Fruit fly (Drosophila melanogaster) whole organism, embryonic: Measurements from ENCODE around the gene CG46434.

Experiments used
- B-H1 ChIP-seq: fragments of 200-800 bp; sonication (Bioruptor generic); IDR thresholded peaks from 3 replicates; pipeline ENCODE4 v1.3.6; 2022; ENCODE audit warnings: missing biosample characterization, missing genetic modification characterization
- Bdp1 ChIP-seq: fragments of 200-800 bp; sonication (Bioruptor generic); optimal IDR thresholded peaks from 3 replicates; lab custom pipeline; 2016; ENCODE audit warnings: missing biosample characterization, missing genetic modification characterization
- CG10147 ChIP-seq: fragments of 200-800 bp; sonication (Bioruptor generic); optimal IDR thresholded peaks from 2 replicates; lab custom pipeline; 2019; ENCODE audit warnings: missing biosample characterization, mild to moderate bottlenecking, missing genetic modification characterization, moderate library complexity
- CG11085 ChIP-seq: fragments of 200-800 bp; sonication (Bioruptor generic); IDR thresholded peaks from 2 replicates; pipeline ENCODE4 v1.3.6; 2022; ENCODE audit warnings: missing biosample characterization, missing genetic modification characterization
- CG11398 ChIP-seq: fragments of 200-800 bp; sonication (Bioruptor generic); optimal IDR thresholded peaks from 2 replicates; lab custom pipeline; 2016; ENCODE audit warnings: missing biosample characterization, missing genetic modification characterization
- CG12391 ChIP-seq: fragments of 200-800 bp; sonication (Bioruptor generic); optimal IDR thresholded peaks from 3 replicates; lab custom pipeline; 2018; ENCODE audit warnings: missing biosample characterization, mild to moderate bottlenecking, missing genetic modification characterization, moderate library complexity
- CG16779 ChIP-seq: fragments of 200-800 bp; sonication (Bioruptor generic); IDR thresholded peaks from 2 replicates; pipeline ENCODE4 v1.3.6; 2022; ENCODE audit warnings: missing biosample characterization, missing genetic modification characterization
- CG17186 ChIP-seq: fragments of 200-800 bp; sonication (Bioruptor generic); optimal IDR thresholded peaks from 3 replicates; lab custom pipeline; 2017; ENCODE audit warnings: missing biosample characterization, missing genetic modification reagents, missing genetic modification characterization
- CG17568 ChIP-seq: fragments of 200-800 bp; sonication (Bioruptor generic); optimal IDR thresholded peaks from 2 replicates; lab custom pipeline; 2018; ENCODE audit warnings: missing biosample characterization, mild to moderate bottlenecking, missing genetic modification characterization, moderate library complexity
- CG2875 ChIP-seq: fragments of 200-800 bp; sonication (Bioruptor generic); optimal IDR thresholded peaks from 2 replicates; lab custom pipeline; 2017; ENCODE audit warnings: missing biosample characterization, mild to moderate bottlenecking, missing genetic modification characterization, missing genetic modification reagents
- CG3163 ChIP-seq: fragments of 200-800 bp; sonication (Bioruptor generic); optimal IDR thresholded peaks from 3 replicates; lab custom pipeline; 2016; ENCODE audit warnings: missing biosample characterization, missing genetic modification characterization
- CG32767 ChIP-seq: fragments of 200-800 bp; sonication (Bioruptor generic); IDR thresholded peaks from 2 replicates; pipeline ENCODE4 v1.3.6; 2022; ENCODE audit warnings: missing biosample characterization, missing genetic modification characterization
- CG3995 ChIP-seq: fragments of 200-800 bp; sonication (Bioruptor generic); optimal IDR thresholded peaks from 3 replicates; lab custom pipeline; 2016; ENCODE audit warnings: missing biosample characterization, missing genetic modification characterization
- CG4360 ChIP-seq: fragments of 200-800 bp; sonication (Bioruptor generic); IDR thresholded peaks from 2 replicates; pipeline ENCODE4 v1.3.6; 2022; ENCODE audit warnings: missing biosample characterization, missing genetic modification characterization
- CG5953 ChIP-seq: fragments of 200-800 bp; sonication (Bioruptor generic); IDR thresholded peaks from 2 replicates; pipeline ENCODE4 v1.3.6; 2022; ENCODE audit warnings: missing biosample characterization, missing genetic modification characterization
- CG6175 ChIP-seq: fragments of 200-800 bp; sonication (Bioruptor generic); IDR thresholded peaks from 3 replicates; pipeline ENCODE4 v1.3.6; 2022; ENCODE audit warnings: missing biosample characterization, missing genetic modification characterization
- CG7372 ChIP-seq: fragments of 200-800 bp; sonication (Bioruptor generic); IDR thresholded peaks from 2 replicates; pipeline ENCODE4 v1.3.6; 2022; ENCODE audit warnings: missing biosample characterization, missing genetic modification characterization
- CG7839 ChIP-seq: fragments of 200-800 bp; sonication (Bioruptor generic); optimal IDR thresholded peaks from 3 replicates; lab custom pipeline; 2018; ENCODE audit warnings: missing biosample characterization, mild to moderate bottlenecking, missing genetic modification characterization, moderate library complexity
- CG7928 ChIP-seq: fragments of 200-800 bp; sonication (Bioruptor generic); optimal IDR thresholded peaks from 2 replicates; lab custom pipeline; 2017; ENCODE audit warnings: missing biosample characterization, mild to moderate bottlenecking, missing genetic modification characterization
- CG8089 ChIP-seq: fragments of 200-800 bp; sonication (Bioruptor generic); optimal IDR thresholded peaks from 3 replicates; lab custom pipeline; 2016; ENCODE audit warnings: missing biosample characterization, missing genetic modification characterization
- Camta ChIP-seq: fragments of 200-800 bp; sonication (Bioruptor generic); optimal IDR thresholded peaks from 2 replicates; lab custom pipeline; 2016; ENCODE audit warnings: missing biosample characterization, missing genetic modification characterization
- CoRest ChIP-seq: fragments of 200-800 bp; sonication (Bioruptor generic); optimal IDR thresholded peaks from 3 replicates; lab custom pipeline; 2018; ENCODE audit warnings: missing biosample characterization, mild to moderate bottlenecking, missing genetic modification characterization, moderate library complexity
- Drgx ChIP-seq: fragments of 200-800 bp; sonication (Bioruptor generic); IDR thresholded peaks from 2 replicates; pipeline ENCODE4 v1.3.6; 2022; ENCODE audit warnings: missing biosample characterization, missing genetic modification characterization
- ERR ChIP-seq: fragments of 200-800 bp; sonication (Bioruptor generic); optimal IDR thresholded peaks from 2 replicates; lab custom pipeline; 2016; ENCODE audit warnings: missing biosample characterization, missing genetic modification characterization
- MESR4 ChIP-seq: fragments of 200-800 bp; sonication (Bioruptor generic); optimal IDR thresholded peaks from 2 replicates; lab custom pipeline; 2018; ENCODE audit warnings: missing biosample characterization, mild to moderate bottlenecking, missing genetic modification characterization, moderate library complexity
- Med ChIP-seq: fragments of 200-800 bp; sonication (Bioruptor generic); peaks from one replicate; lab custom pipeline; 2016; ENCODE audit warnings: missing biosample characterization, missing genetic modification characterization, mild to moderate bottlenecking, inconsistent platforms, moderate library complexity
- Neu2 ChIP-seq: fragments of 200-800 bp; sonication (Bioruptor generic); optimal IDR thresholded peaks from 3 replicates; lab custom pipeline; 2016; ENCODE audit warnings: missing biosample characterization, missing genetic modification characterization, borderline replicate concordance
- Ptx1 ChIP-seq: fragments of 200-800 bp; sonication (Bioruptor generic); IDR thresholded peaks from 2 replicates; pipeline ENCODE4 v1.3.6; 2022; ENCODE audit warnings: missing biosample characterization, missing genetic modification characterization
- Sox100B ChIP-seq: fragments of 200-800 bp; sonication (Bioruptor generic); optimal IDR thresholded peaks from 3 replicates; lab custom pipeline; 2018; ENCODE audit warnings: missing biosample characterization, mild to moderate bottlenecking, missing genetic modification characterization
- Sox102F ChIP-seq: fragments of 200-800 bp; sonication (Bioruptor generic); optimal IDR thresholded peaks from 2 replicates; lab custom pipeline; 2018; ENCODE audit warnings: missing biosample characterization, mild to moderate bottlenecking, missing genetic modification characterization, moderate library complexity
- Tbp ChIP-seq: fragments of >200 bp; optimal IDR thresholded peaks from 2 replicates; lab custom pipeline; 2018; ENCODE audit warnings: missing biosample characterization, missing genetic modification characterization
- bcd ChIP-seq: fragments of 200-800 bp; sonication (Bioruptor generic); optimal IDR thresholded peaks from 2 replicates; lab custom pipeline; 2017; ENCODE audit warnings: missing biosample characterization, mild to moderate bottlenecking, missing genetic modification characterization
- crc ChIP-seq: fragments of 200-800 bp; sonication (Bioruptor generic); optimal IDR thresholded peaks from 2 replicates; lab custom pipeline; 2016; ENCODE audit warnings: missing biosample characterization, missing genetic modification characterization
- dan ChIP-seq: fragments of 200-800 bp; sonication (Bioruptor generic); IDR thresholded peaks from 2 replicates; pipeline ENCODE4 v1.3.6; 2022; ENCODE audit warnings: missing biosample characterization, missing genetic modification characterization
- dpn ChIP-seq, 2 experiments: fragments of 200-800 bp; sonication (Bioruptor generic); optimal IDR thresholded peaks; 3 replicates each; lab custom pipeline; 2016; ENCODE audit warnings: missing biosample characterization in 2 of 2, missing genetic modification characterization in 2 of 2
- eve ChIP-seq, 2 experiments: fragments of >200 bp; optimal IDR thresholded peaks; 2 replicates each; lab custom pipeline; 2017; ENCODE audit warnings: missing biosample characterization in 2 of 2, missing genetic modification characterization in 2 of 2
- gem ChIP-seq: fragments of 200-800 bp; sonication (Bioruptor generic); optimal IDR thresholded peaks from 2 replicates; lab custom pipeline; 2019; ENCODE audit warnings: missing biosample characterization, mild to moderate bottlenecking, missing genetic modification characterization, moderate library complexity
- grau ChIP-seq: fragments of 200-800 bp; optimal IDR thresholded peaks from 3 replicates; lab custom pipeline; 2019; ENCODE audit warnings: missing biosample characterization, mild to moderate bottlenecking, missing genetic modification characterization, moderate library complexity
- her ChIP-seq: fragments of 200-800 bp; sonication (Bioruptor generic); optimal IDR thresholded peaks from 2 replicates; lab custom pipeline; 2016; ENCODE audit warnings: missing biosample characterization, missing genetic modification characterization
- jumu ChIP-seq: fragments of 200-800 bp; sonication (Bioruptor generic); optimal IDR thresholded peaks from 3 replicates; lab custom pipeline; 2016; ENCODE audit warnings: missing biosample characterization, missing genetic modification characterization
- lmd ChIP-seq: fragments of 200-800 bp; sonication (Bioruptor generic); IDR thresholded peaks from 2 replicates; pipeline ENCODE4 v1.3.6; 2022; ENCODE audit warnings: missing biosample characterization, missing genetic modification characterization
- nau ChIP-seq: fragments of 200-800 bp; sonication (Bioruptor generic); optimal IDR thresholded peaks from 3 replicates; lab custom pipeline; 2017; ENCODE audit warnings: missing biosample characterization, mild to moderate bottlenecking, missing genetic modification characterization, missing genetic modification reagents
- nerfin-2 ChIP-seq: fragments of 200-800 bp; sonication (Bioruptor generic); IDR thresholded peaks from 2 replicates; pipeline ENCODE4 v1.3.6; 2022; ENCODE audit warnings: missing biosample characterization, missing genetic modification characterization; ENCODE audit not compliant: partially characterized antibody
- otp ChIP-seq: fragments of 200-800 bp; sonication (Bioruptor generic); IDR thresholded peaks from 3 replicates; pipeline ENCODE4, ENCODE4 v1.3.6; 2022; ENCODE audit warnings: missing biosample characterization, missing genetic modification characterization
- pfk ChIP-seq: fragments of 200-800 bp; sonication (Bioruptor generic); optimal IDR thresholded peaks from 2 replicates; lab custom pipeline; 2018; ENCODE audit warnings: missing biosample characterization, mild to moderate bottlenecking, missing genetic modification characterization, moderate library complexity
- pros ChIP-seq: fragments of 200-800 bp; sonication (Bioruptor generic); optimal IDR thresholded peaks from 3 replicates; lab custom pipeline; 2019; ENCODE audit warnings: missing biosample characterization, mild to moderate bottlenecking, missing genetic modification characterization, moderate library complexity
- psq ChIP-seq: fragments of 200-800 bp; sonication (Bioruptor generic); optimal IDR thresholded peaks from 2 replicates; lab custom pipeline; 2017; ENCODE audit warnings: missing biosample characterization, missing genetic modification characterization
- sc ChIP-seq, 3 experiments: fragments of >200 bp in 2 of 3; fragments of 200-800 bp in 1 of 3; sonication (Bioruptor generic) in 1 of 3; optimal IDR thresholded peaks; 2 replicates in 2 of 3; 3 replicates in 1 of 3; lab custom pipeline; 2017; ENCODE audit warnings: mild to moderate bottlenecking in 1 of 3, missing biosample characterization in 1 of 3, missing genetic modification characterization in 1 of 3, missing genetic modification reagents in 1 of 3
- sens ChIP-seq: fragments of 200-800 bp; sonication (Bioruptor generic); peaks from one replicate; lab custom pipeline; 2016; ENCODE audit warnings: missing biosample characterization, missing genetic modification characterization
- sna ChIP-seq: fragments of 200-800 bp; sonication (Bioruptor generic); IDR thresholded peaks from 2 replicates; pipeline ENCODE4 v1.3.6; 2022; ENCODE audit warnings: missing biosample characterization, missing genetic modification characterization; ENCODE audit not compliant: partially characterized antibody
- trem ChIP-seq: fragments of 200-800 bp; optimal IDR thresholded peaks from 3 replicates; lab custom pipeline; 2019; ENCODE audit warnings: missing biosample characterization, mild to moderate bottlenecking, missing genetic modification characterization, moderate library complexity

The CG46434 gene

DNA sequence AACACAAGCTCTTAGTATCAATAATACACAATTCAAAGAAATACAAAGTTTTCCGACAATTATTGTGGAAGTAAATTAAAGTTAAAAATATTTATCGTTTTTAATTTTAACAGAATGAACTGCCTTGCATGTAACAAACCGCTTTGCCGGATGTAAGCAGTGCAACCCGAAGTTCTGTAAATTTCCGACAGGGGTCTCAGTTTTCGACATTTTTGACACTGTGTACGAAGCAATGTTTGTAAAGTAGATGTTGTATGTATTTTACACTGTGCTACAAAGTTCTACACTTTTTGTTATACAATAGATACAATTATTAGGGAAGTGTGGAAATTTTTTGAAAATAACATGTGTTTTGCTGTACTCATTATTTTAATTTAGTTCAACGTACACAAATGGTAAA lies 27.5 kb downstream of the CG46434 start (continued):
- no peak for TF ChIP-seq pros (GFP tag; lab: Kevin White, UChicago)
- peak; percentile 43; the same call in 1 of the 2 replicates for TF ChIP-seq dan
- TF ChIP-seq B-H1 (GFP tag; lab: Robert Waterston, UW) = peak; percentile 84
- peak; percentile 64 for TF ChIP-seq Neu2 (GFP tag; lab: Kevin White, UChicago)
- TF ChIP-seq Drgx (GFP tag; lab: Robert Waterston, UW) = peak; percentile 33; the same call in 1 of the 2 replicates
- no peak for TF ChIP-seq eve (GFP tag; optimal IDR thresholded peaks at IDR 0.05; lab: Kevin White, UChicago)
- TF ChIP-seq CG4360 (GFP tag; lab: Robert Waterston, UW) = no peak
- no peak for TF ChIP-seq MESR4 (GFP tag; lab: Kevin White, UChicago)
- peak; percentile 84 for TF ChIP-seq her (GFP tag; lab: Kevin White, UChicago)
- TF ChIP-seq bcd (GFP tag; lab: Kevin White, UChicago) = peak; percentile 97
- peak; percentile 83 for TF ChIP-seq CoRest (tag; lab: Kevin White, UChicago)
- TF ChIP-seq dpn (GFP tag; optimal IDR thresholded peaks at IDR 0.05; lab: Kevin White, UChicago) = peak; percentile 68 to 97
- peak; percentile 13 for TF ChIP-seq CG17186
- TF ChIP-seq CG3995 (GFP tag; lab: Kevin White, UChicago) = peak; percentile 59
- TF ChIP-seq sc (optimal IDR thresholded peaks at IDR 0.05; lab: Kevin White, UChicago) = no peak
- peak; percentile 46 for TF ChIP-seq sc (GFP tag; optimal IDR thresholded peaks at IDR 0.05; lab: Kevin White, UChicago)
- no peak for TF ChIP-seq nerfin-2 (GFP tag; lab: Robert Waterston, UW)
- TF ChIP-seq Sox102F (GFP tag; lab: Kevin White, UChicago) = peak; percentile 72
- TF ChIP-seq CG11398 = peak; percentile 50
- TF ChIP-seq CG16779 (GFP tag; lab: Robert Waterston, UW) = peak; percentile 92
- peak; percentile 68 for TF ChIP-seq CG3163
- peak; percentile 88 for TF ChIP-seq CG7839 (tag; lab: Kevin White, UChicago)
- peak; percentile 91 for TF ChIP-seq crc (GFP tag; lab: Kevin White, UChicago)
- no peak for TF ChIP-seq Tbp (GFP tag; lab: Kevin White, UChicago)
- peak; percentile 75 for TF ChIP-seq trem (tag; lab: Kevin White, UChicago)
- TF ChIP-seq CG2875 (GFP tag; lab: Kevin White, UChicago) = peak; percentile 85
- peak; percentile 86 for TF ChIP-seq ERR (GFP tag; lab: Kevin White, UChicago)
- TF ChIP-seq CG11085 (GFP tag; lab: Robert Waterston, UW) = peak; percentile 97
- peak; percentile 90 for TF ChIP-seq jumu (GFP tag; lab: Kevin White, UChicago)
- no peak for TF ChIP-seq CG17568
- TF ChIP-seq nau = peak; percentile 52
- TF ChIP-seq CG7372 = peak; percentile 91
- peak; percentile 91 for TF ChIP-seq CG6175 (GFP tag; lab: Robert Waterston, UW)
- peak; percentile 81 for TF ChIP-seq gem (tag; lab: Kevin White, UChicago)
- peak; percentile 87 for TF ChIP-seq CG5953 (GFP tag; lab: Robert Waterston, UW)
- TF ChIP-seq Med = peak; percentile 99
- TF ChIP-seq Ptx1 (GFP tag; lab: Robert Waterston, UW) = peak; percentile 95
- TF ChIP-seq Sox100B = peak; percentile 67
- TF ChIP-seq CG7928 (GFP tag; lab: Kevin White, UChicago) = peak; percentile 49
- TF ChIP-seq Camta (GFP tag; lab: Kevin White, UChicago) = peak; percentile 97
- TF ChIP-seq otp = peak; percentile 90
- peak; percentile 62 for TF ChIP-seq pfk (GFP tag; lab: Kevin White, UChicago)
- peak; percentile 81 for TF ChIP-seq CG10147 (GFP tag; lab: Kevin White, UChicago)
- no peak for TF ChIP-seq sna (GFP tag; lab: Robert Waterston, UW)
- TF ChIP-seq lmd (GFP tag; lab: Robert Waterston, UW) = peak; percentile 91
- peak; percentile 49 for TF ChIP-seq psq
- peak; percentile 74 for TF ChIP-seq CG12391 (tag; lab: Kevin White, UChicago)
- peak; percentile 97 for TF ChIP-seq sens (GFP tag; lab: Kevin White, UChicago)
- peak; percentile 65 for TF ChIP-seq CG32767 (GFP tag; lab: Robert Waterston, UW)
- peak; percentile 88 for TF ChIP-seq CG8089 (GFP tag; lab: Kevin White, UChicago)
- TF ChIP-seq Bdp1 (GFP tag; lab: Kevin White, UChicago) = peak; percentile 68
- peak; percentile 73 for TF ChIP-seq grau (tag; lab: Kevin White, UChicago)
